Worm (Caenorhabditis elegans) whole organism, L2 larva: ENCODE results near the gene B0001.4.

Experiments
- ama-1 ChIP-seq: fragments of 150-350 bp; optimal IDR thresholded peaks from 2 replicates; lab custom pipeline; 2018; ENCODE audit warnings: inconsistent platforms
- blmp-1 ChIP-seq: sonication (generic microtip); optimal IDR thresholded peaks from 2 replicates; lab custom pipeline; 2017; ENCODE audit warnings: missing genetic modification characterization, mild to moderate bottlenecking, missing compliant biosample characterization, antibody characterized with exemption, moderate library complexity; ENCODE audit not compliant: insufficient read depth
- elt-3 ChIP-seq: sonication (generic microtip); optimal IDR thresholded peaks from 2 replicates; lab custom pipeline; 2017; ENCODE audit warnings: missing biosample characterization, missing genetic modification characterization
- fos-1 ChIP-seq: fragments of 150-350 bp; optimal IDR thresholded peaks from 2 replicates; lab custom pipeline; 2014; ENCODE audit warnings: missing biosample characterization, missing genetic modification characterization
- mdl-1 ChIP-seq, 2 experiments: fragments of 150-350 bp in 1 of 2; sonication (generic microtip) in 1 of 2; optimal IDR thresholded peaks; 2 replicates each; lab custom pipeline; 2017; ENCODE audit warnings: missing biosample characterization in 2 of 2, missing genetic modification characterization in 2 of 2
- nhr-12 ChIP-seq: fragments of 150-350 bp; optimal IDR thresholded peaks from 2 replicates; lab custom pipeline; 2014; ENCODE audit warnings: missing biosample characterization, missing genetic modification characterization
- nhr-237 ChIP-seq: fragments of 150-350 bp; optimal IDR thresholded peaks from 2 replicates; lab custom pipeline; 2014; ENCODE audit warnings: missing biosample characterization, missing genetic modification characterization
- nhr-77 ChIP-seq: fragments of 150-350 bp; optimal IDR thresholded peaks from 2 replicates; lab custom pipeline; 2014; ENCODE audit warnings: missing biosample characterization, missing genetic modification characterization
- peb-1 ChIP-seq: fragments of 150-350 bp; optimal IDR thresholded peaks from 2 replicates; lab custom pipeline; 2014; ENCODE audit warnings: missing biosample characterization, missing genetic modification characterization
- skn-1 ChIP-seq: sonication (generic microtip); optimal IDR thresholded peaks from 2 replicates; lab custom pipeline; 2017; ENCODE audit warnings: missing biosample characterization, missing genetic modification characterization
- unc-62 ChIP-seq: fragments of 150-350 bp; optimal IDR thresholded peaks from 2 replicates; lab custom pipeline; 2014; ENCODE audit warnings: missing biosample characterization, missing genetic modification reagents, missing genetic modification characterization
- zag-1 ChIP-seq: fragments of 150-350 bp; optimal IDR thresholded peaks from 2 replicates; lab custom pipeline; 2014; ENCODE audit warnings: missing biosample characterization, missing genetic modification characterization

DNA sequence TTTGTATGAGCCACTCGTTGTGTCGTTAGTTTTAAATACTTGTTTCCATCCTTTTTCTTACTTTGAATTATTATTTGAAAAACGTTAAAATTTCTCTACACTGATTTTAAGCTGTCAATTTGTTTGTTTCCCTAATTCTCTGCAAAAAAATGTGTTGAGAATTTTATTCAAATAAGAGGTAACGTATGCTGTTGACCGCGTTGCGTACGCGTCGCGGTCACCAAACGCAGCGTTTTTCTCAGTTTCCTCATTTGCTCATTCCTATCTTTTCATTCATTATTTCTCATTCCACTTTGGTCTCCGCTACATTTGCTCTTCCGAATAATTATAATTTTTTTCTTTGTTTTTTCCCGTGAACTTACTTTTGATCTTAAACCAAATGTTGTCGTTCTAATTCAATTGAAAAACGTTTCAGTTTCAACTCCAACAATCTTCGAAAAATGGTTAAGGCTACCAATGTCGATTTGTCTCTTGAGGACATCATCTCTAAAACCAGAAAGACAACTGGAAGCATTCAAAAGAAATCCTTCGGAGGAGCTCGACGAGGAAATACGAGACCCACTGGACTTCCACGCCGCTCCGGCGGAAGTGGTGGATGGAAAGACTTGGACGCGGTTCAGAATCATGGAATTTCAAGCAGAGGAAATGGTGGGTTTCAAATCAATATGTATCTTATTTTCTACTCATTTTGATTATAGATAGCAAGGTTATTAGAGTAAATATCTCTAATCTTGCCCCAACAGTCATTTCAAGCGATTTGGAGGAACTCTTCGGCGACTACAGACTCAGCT is 14.9 kb downstream of the B0001.4 start, which contains the start of gene aly-3:
- TF ChIP-seq ama-1 (lab: Kevin White, UChicago) (no peak), fos-1 (tag; lab: Kevin White, UChicago) (peak; percentile 8), blmp-1 (tag; lab: Kevin White, UChicago) (no peak), mdl-1 (tag; optimal IDR thresholded peaks at IDR 0.05; lab: Kevin White, UChicago) (no peak), unc-62 (GFP tag; lab: Kevin White, UChicago) (no peak), nhr-237 (tag; lab: Kevin White, UChicago) (no peak), nhr-12 (tag; lab: Kevin White, UChicago) (no peak), peb-1 (tag; lab: Kevin White, UChicago) (no peak), nhr-77 (tag; lab: Kevin White, UChicago) (no peak), zag-1 (tag; lab: Kevin White, UChicago) (no peak), skn-1 (no peak), elt-3 (tag; lab: Kevin White, UChicago) (no peak)
